Worm (Caenorhabditis elegans) whole organism, L4 larva: Measurements from ENCODE around the gene R05G6.5.
A peak's percentile ranks its signal among the peaks of the same experiment; 100 is the strongest.

Source experiments
- aha-1 ChIP-seq: fragments of 150-350 bp; peaks from one replicate; lab custom pipeline; 2014; ENCODE audit warnings: missing biosample characterization, missing genetic modification characterization
- aly-2 ChIP-seq: sonication (generic microtip); optimal IDR thresholded peaks from 2 replicates; lab custom pipeline; 2018; ENCODE audit warnings: missing biosample characterization, missing genetic modification characterization
- cey-2 ChIP-seq: sonication (generic microtip); optimal IDR thresholded peaks from 3 replicates; lab custom pipeline; 2017; ENCODE audit warnings: missing genetic modification characterization, mild to moderate bottlenecking, missing compliant biosample characterization, antibody characterized with exemption, borderline replicate concordance; ENCODE audit not compliant: insufficient read depth
- daf-12 ChIP-seq: fragments of 150-350 bp; optimal IDR thresholded peaks from 2 replicates; lab custom pipeline; 2014; ENCODE audit warnings: missing biosample characterization, missing genetic modification reagents, missing genetic modification characterization
- daf-16 ChIP-seq, 3 experiments: sonication (generic microtip); optimal IDR thresholded peaks; 2 replicates each; lab custom pipeline; 2016 to 2017; ENCODE audit warnings: missing genetic modification characterization in 3 of 3, missing genetic modification reagents in 3 of 3, mild to moderate bottlenecking in 2 of 3, missing compliant biosample characterization in 2 of 3, missing biosample characterization in 1 of 3, moderate library complexity in 1 of 3
- dve-1 ChIP-seq: sonication (generic microtip); optimal IDR thresholded peaks from 2 replicates; lab custom pipeline; 2017; ENCODE audit warnings: antibody characterized with exemption, mild to moderate bottlenecking, missing genetic modification characterization, missing compliant biosample characterization; ENCODE audit not compliant: insufficient read depth
- egl-27 ChIP-seq: sonication (generic microtip); optimal IDR thresholded peaks from 3 replicates; lab custom pipeline; 2017; ENCODE audit warnings: missing biosample characterization, missing genetic modification reagents, missing genetic modification characterization
- hlh-30 ChIP-seq: sonication (generic microtip); optimal IDR thresholded peaks from 2 replicates; lab custom pipeline; 2017; ENCODE audit warnings: antibody characterized with exemption, mild to moderate bottlenecking, missing genetic modification characterization, missing compliant biosample characterization; ENCODE audit not compliant: insufficient read depth
- lim-7 ChIP-seq: fragments of 200-800 bp; sonication (Bioruptor generic); IDR thresholded peaks from 2 replicates; pipeline ENCODE4 v1.3.6; 2022; ENCODE audit warnings: missing genetic modification characterization, missing compliant biosample characterization
- lin-1 ChIP-seq: fragments of 200-800 bp; sonication (Bioruptor generic); IDR thresholded peaks from 2 replicates; pipeline ENCODE4 v1.3.6; 2022; ENCODE audit warnings: missing genetic modification reagents, missing genetic modification characterization, missing compliant biosample characterization
- lir-3 ChIP-seq: sonication (generic microtip); optimal IDR thresholded peaks from 2 replicates; lab custom pipeline; 2016; ENCODE audit warnings: mild to moderate bottlenecking, missing genetic modification characterization, missing compliant biosample characterization
- madf-5 ChIP-seq, 2 experiments: fragments of 200-800 bp; sonication (Bioruptor generic); IDR thresholded peaks; 2 replicates each; pipeline ENCODE4 v1.3.6; 2022; ENCODE audit warnings: missing compliant biosample characterization in 2 of 2, missing genetic modification characterization in 2 of 2
- madf-9 ChIP-seq: fragments of 200-800 bp; sonication (Bioruptor generic); conservative IDR thresholded peaks from 2 replicates; pipeline ENCODE4 v1.3.6; 2022; ENCODE audit warnings: missing genetic modification reagents, missing genetic modification characterization, missing compliant biosample characterization
- mdl-1 ChIP-seq, 2 experiments: fragments of 150-350 bp in 1 of 2; sonication (generic microtip) in 1 of 2; optimal IDR thresholded peaks; 2 replicates each; lab custom pipeline; 2014 to 2017; ENCODE audit warnings: missing biosample characterization in 2 of 2, missing genetic modification characterization in 2 of 2
- mdt-29 ChIP-seq: fragments of 200-800 bp; sonication (Bioruptor generic); IDR thresholded peaks from 2 replicates; pipeline ENCODE4 v1.3.6; 2022; ENCODE audit warnings: missing genetic modification reagents, missing genetic modification characterization, missing compliant biosample characterization
- nhr-10 ChIP-seq: fragments of 150-350 bp; optimal IDR thresholded peaks from 2 replicates; lab custom pipeline; 2014; ENCODE audit warnings: missing biosample characterization, missing genetic modification characterization
- nhr-111 ChIP-seq: fragments of 200-800 bp; sonication (Bioruptor generic); optimal IDR thresholded peaks from 2 replicates; lab custom pipeline; 2018; ENCODE audit warnings: mild to moderate bottlenecking, missing genetic modification characterization, missing compliant biosample characterization
- nhr-25 ChIP-seq: sonication (generic microtip); optimal IDR thresholded peaks from 2 replicates; lab custom pipeline; 2017; ENCODE audit warnings: missing genetic modification characterization, mild to moderate bottlenecking, missing compliant biosample characterization, antibody characterized with exemption, moderate library complexity, borderline replicate concordance; ENCODE audit not compliant: insufficient read depth
- nhr-28 ChIP-seq: fragments of 150-350 bp; optimal IDR thresholded peaks from 2 replicates; lab custom pipeline; 2014; ENCODE audit warnings: missing biosample characterization, missing genetic modification characterization
- nhr-41 ChIP-seq: fragments of 200-800 bp; sonication (Bioruptor generic); IDR thresholded peaks from 2 replicates; pipeline ENCODE4 v1.3.6; 2022; ENCODE audit warnings: missing genetic modification reagents, missing genetic modification characterization, missing compliant biosample characterization
- nhr-6 ChIP-seq: fragments of 150-350 bp; optimal IDR thresholded peaks from 2 replicates; lab custom pipeline; 2014; ENCODE audit warnings: missing biosample characterization, missing genetic modification characterization
- nhr-76 ChIP-seq: fragments of 150-350 bp; optimal IDR thresholded peaks from 2 replicates; lab custom pipeline; 2014; ENCODE audit warnings: missing biosample characterization, missing genetic modification characterization
- set-16 ChIP-seq: fragments of 200-800 bp; sonication (Bioruptor generic); IDR thresholded peaks from 2 replicates; pipeline ENCODE4 v1.3.6; 2022; ENCODE audit warnings: missing genetic modification reagents, missing genetic modification characterization, missing compliant biosample characterization
- tag-97 ChIP-seq: fragments of 200-800 bp; sonication (Bioruptor generic); IDR thresholded peaks from 2 replicates; pipeline ENCODE4 v1.3.6; 2022; ENCODE audit warnings: missing genetic modification characterization, missing compliant biosample characterization
- unc-62 ChIP-seq, 3 experiments: fragments of 150-350 bp in 1 of 3; sonication (generic microtip); optimal IDR thresholded peaks in 2 of 3; peaks in 1 of 3; 1 replicate in 1 of 3; 2 replicates in 2 of 3; lab custom pipeline; 2014 to 2017; ENCODE audit warnings: missing biosample characterization in 3 of 3, missing genetic modification characterization in 3 of 3, missing genetic modification reagents in 3 of 3, missing genotype in 1 of 3
- ztf-7 ChIP-seq: fragments of 150-350 bp; optimal IDR thresholded peaks from 2 replicates; lab custom pipeline; 2014; ENCODE audit warnings: missing biosample characterization, missing genetic modification characterization

The R05G6.5 gene

ce11 chrIV:7520841-7521240, 12.7 kb downstream of the R05G6.5 start (continued):
- TF ChIP-seq nhr-111 (GFP tag; lab: Kevin White, UChicago) = no peak
- no peak for TF ChIP-seq daf-16 (GFP tag; optimal IDR thresholded peaks at IDR 0.05; lab: Kevin White, UChicago)
- TF ChIP-seq daf-16 (tag; optimal IDR thresholded peaks at IDR 0.05; lab: Kevin White, UChicago) = peak; percentile 40
- no peak for TF ChIP-seq aly-2 (tag; lab: Kevin White, UChicago)

DNA sequence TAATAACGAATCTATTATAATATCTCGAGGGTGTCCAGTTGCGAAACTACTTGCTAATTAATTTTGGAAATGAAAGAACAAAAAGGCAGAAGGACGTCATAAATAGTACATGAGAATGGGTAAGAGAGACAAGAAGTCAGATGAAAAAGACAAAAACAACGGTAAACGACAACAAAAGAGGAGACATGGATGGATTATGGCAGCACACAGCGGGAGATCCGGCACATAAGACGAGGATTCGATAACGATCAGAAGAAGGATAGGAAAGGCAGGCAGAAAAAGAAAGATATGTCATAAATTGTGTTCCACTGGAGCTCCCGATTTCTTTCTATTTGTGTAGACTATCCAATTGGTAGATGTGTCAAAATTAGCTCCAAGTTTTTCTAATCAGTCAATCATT, 13.4 kb downstream of the R05G6.5 start:
- no peak for TF ChIP-seq nhr-41 (GFP tag; lab: Robert Waterston, UW)
- peak; percentile 39 for TF ChIP-seq aha-1 (tag; lab: Kevin White, UChicago)

DNA sequence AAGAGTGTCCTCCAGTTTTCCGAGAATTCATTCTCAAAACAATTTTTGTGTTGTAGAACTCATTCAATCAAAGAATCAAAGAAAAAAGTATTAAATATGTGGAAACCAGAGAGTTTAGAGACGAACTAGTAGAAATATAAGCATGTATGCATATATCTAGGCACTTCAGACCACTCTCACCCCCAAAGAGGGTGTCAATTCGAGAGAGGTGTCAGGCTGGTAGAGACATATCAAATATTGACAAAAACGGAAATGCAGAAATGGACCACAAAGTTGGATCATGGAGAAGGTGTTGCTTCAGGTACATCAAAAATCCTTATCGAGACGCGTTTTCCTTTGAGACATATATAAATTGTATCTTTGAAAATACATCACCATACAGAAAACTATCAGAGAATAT, 15.6 kb downstream of the R05G6.5 start:
- TF ChIP-seq set-16 (GFP tag; lab: Robert Waterston, UW) (no peak), unc-62 (GFP tag; optimal IDR thresholded peaks at IDR 0.05 in 1 of 2; lab: Kevin White, UChicago) (peak in 1 of 2 experiments; percentile 92), unc-62 (tag; optimal IDR thresholded peaks at IDR 0.05; lab: Kevin White, UChicago) (no peak)

DNA sequence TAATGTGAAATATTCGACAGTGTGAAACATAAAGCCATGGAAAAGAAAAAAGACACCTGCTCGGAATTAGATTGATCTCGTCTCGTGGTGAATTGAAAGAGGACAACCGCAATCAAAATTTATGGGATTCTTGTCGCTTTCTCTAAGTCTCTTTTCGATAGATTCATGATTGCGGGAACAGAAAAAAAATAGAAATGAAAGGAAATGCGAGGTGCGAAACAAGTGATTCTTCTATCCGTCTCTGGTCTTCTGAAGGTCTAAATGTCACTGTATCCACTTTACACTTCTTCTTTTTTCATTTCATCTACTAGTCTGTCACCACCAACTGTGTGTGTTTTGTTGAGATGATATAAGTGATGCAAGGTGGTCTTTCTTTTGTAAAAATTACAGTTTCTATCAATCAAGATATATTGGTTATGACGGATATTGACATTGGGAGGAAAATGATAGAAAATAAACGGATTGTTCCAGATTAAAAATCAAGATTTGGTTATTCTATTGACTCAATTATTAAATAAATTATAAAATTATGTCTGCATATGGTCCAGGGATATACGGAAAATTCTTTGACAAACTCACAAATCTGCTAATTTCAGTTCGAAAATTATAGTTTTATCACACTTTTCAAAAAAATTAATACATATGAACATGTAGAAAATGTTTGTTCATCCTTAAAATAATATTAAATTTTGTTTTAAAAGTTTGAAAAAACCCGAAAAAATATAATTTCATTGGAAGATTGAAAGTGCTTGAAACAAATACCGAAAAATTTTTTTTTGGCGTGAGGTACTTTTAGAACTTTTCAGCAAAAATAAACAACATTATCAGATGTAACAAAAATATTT, 22.3 kb downstream of the R05G6.5 start:
- peak; percentile 30 for TF ChIP-seq cey-2 (tag; lab: Kevin White, UChicago)
- TF ChIP-seq nhr-111 (GFP tag; lab: Kevin White, UChicago) = no peak
- peak in 1 of 2 experiments; percentile 34 for TF ChIP-seq mdl-1 (tag; optimal IDR thresholded peaks at IDR 0.05; lab: Kevin White, UChicago)
- TF ChIP-seq hlh-30 (tag; lab: Kevin White, UChicago) = peak; percentile 33
- peak; percentile 92 for TF ChIP-seq aha-1 (tag; lab: Kevin White, UChicago)
- TF ChIP-seq aly-2 (tag; lab: Kevin White, UChicago) = no peak
- TF ChIP-seq nhr-28 = peak; percentile 34
- peak in 1 of 2 experiments; percentile 90 for TF ChIP-seq unc-62 (GFP tag; optimal IDR thresholded peaks at IDR 0.05 in 1 of 2; lab: Kevin White, UChicago)
- TF ChIP-seq unc-62 (tag; optimal IDR thresholded peaks at IDR 0.05; lab: Kevin White, UChicago) = no peak

DNA sequence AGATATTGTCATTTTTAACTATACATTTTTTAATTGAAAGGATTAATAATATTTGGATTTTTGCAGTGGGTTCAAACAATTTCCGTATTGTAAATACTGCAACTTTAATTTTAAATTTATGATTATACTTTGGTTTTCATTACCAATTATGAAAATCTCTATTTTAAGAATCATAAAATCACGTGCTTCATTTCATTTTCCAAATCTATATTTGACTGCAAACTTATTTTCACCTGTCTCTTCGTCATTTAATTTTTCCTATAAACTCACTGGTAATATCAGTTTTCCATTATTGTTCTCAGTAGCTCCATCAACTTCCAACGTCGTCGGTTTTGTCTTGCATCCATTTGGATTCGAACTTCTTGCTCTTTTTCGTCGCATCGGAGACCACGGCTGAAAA, 24.2 kb downstream of the R05G6.5 start, which contains the start of gene R05G6.1:
TSS of gene R05G6.1 (plus strand) at position 301 of the 400 bp plus-strand sequence.
- TF ChIP-seq mdt-29 (no peak), hlh-30 (tag; lab: Kevin White, UChicago) (no peak), madf-5 (GFP tag; IDR thresholded peaks at IDR 0.05; lab: Robert Waterston, UW) (no peak), tag-97 (GFP tag; lab: Robert Waterston, UW) (no peak), ztf-7 (tag; lab: Kevin White, UChicago) (no peak), egl-27 (tag; lab: Kevin White, UChicago) (no peak), lir-3 (tag; lab: Kevin White, UChicago) (no peak), lim-7 (GFP tag; lab: Robert Waterston, UW) (no peak), daf-12 (tag; lab: Kevin White, UChicago) (no peak), nhr-76 (tag; lab: Kevin White, UChicago) (no peak)

- TF ChIP-seq unc-62 (GFP tag; optimal IDR thresholded peaks at IDR 0.05 in 1 of 2; lab: Kevin White, UChicago) (peak in 1 of 2 experiments; percentile 88), unc-62 (tag; optimal IDR thresholded peaks at IDR 0.05; lab: Kevin White, UChicago) (no peak), nhr-25 (tag; lab: Kevin White, UChicago) (no peak), dve-1 (tag; lab: Kevin White, UChicago) (no peak), madf-5 (GFP tag; IDR thresholded peaks at IDR 0.05; lab: Robert Waterston, UW) (no peak), lin-1 (no peak), egl-27 (tag; lab: Kevin White, UChicago) (no peak), nhr-6 (tag; lab: Kevin White, UChicago) (no peak), nhr-10 (tag; lab: Kevin White, UChicago) (no peak), madf-9 (GFP tag; lab: Robert Waterston, UW) (no peak)
These were observed 34.4 kb downstream of the R05G6.5 start, which contains the start of gene R05G6.10 for ce11 chrIV:7542485-7543001. Gene R05G6.10 (minus strand): TSS chrIV:7542535.
